Fruit fly (Drosophila melanogaster) whole organism, embryonic: Measurements from ENCODE around the gene CG17249.

Experiments used
- Adf1 ChIP-seq: fragments of 200-800 bp; sonication (Bioruptor generic); IDR thresholded peaks from 2 replicates; pipeline ENCODE4 v1.3.6; 2022; ENCODE audit warnings: missing biosample characterization, missing genetic modification characterization
- B-H2 ChIP-seq: fragments of 200-800 bp; sonication (Bioruptor generic); optimal IDR thresholded peaks from 2 replicates; lab custom pipeline; 2018; ENCODE audit warnings: missing biosample characterization, mild to moderate bottlenecking, missing genetic modification characterization
- Blimp-1 ChIP-seq: fragments of 200-800 bp; sonication (Bioruptor generic); optimal IDR thresholded peaks from 3 replicates; lab custom pipeline; 2018; ENCODE audit warnings: missing biosample characterization, missing genetic modification characterization, mild to moderate bottlenecking, moderate library complexity, missing genetic modification reagents
- BtbVII ChIP-seq: fragments of 200-800 bp; sonication (Bioruptor generic); optimal IDR thresholded peaks from 3 replicates; lab custom pipeline; 2017; ENCODE audit warnings: missing biosample characterization, mild to moderate bottlenecking, missing genetic modification characterization
- CG10274 ChIP-seq: fragments of 200-800 bp; sonication (Bioruptor generic); optimal IDR thresholded peaks from 3 replicates; lab custom pipeline; 2017; ENCODE audit warnings: missing biosample characterization, mild to moderate bottlenecking, missing genetic modification characterization
- CG10462 ChIP-seq: fragments of 200-800 bp; sonication (Bioruptor generic); optimal IDR thresholded peaks from 2 replicates; lab custom pipeline; 2016; ENCODE audit warnings: missing biosample characterization, missing genetic modification characterization
- CG10654 ChIP-seq: fragments of 200-800 bp; sonication (Bioruptor generic); optimal IDR thresholded peaks from 2 replicates; lab custom pipeline; 2016; ENCODE audit warnings: missing biosample characterization, missing genetic modification characterization
- CG10979 ChIP-seq: fragments of 200-800 bp; sonication (Bioruptor generic); optimal IDR thresholded peaks from 2 replicates; lab custom pipeline; 2018; ENCODE audit warnings: missing biosample characterization, mild to moderate bottlenecking, missing genetic modification characterization, moderate library complexity
- CG14014 ChIP-seq: fragments of 200-800 bp; sonication (Bioruptor generic); IDR thresholded peaks from 2 replicates; pipeline ENCODE4 v1.3.6; 2022; ENCODE audit warnings: missing biosample characterization, missing genetic modification characterization
- CG15479 ChIP-seq: fragments of 200-800 bp; sonication (Bioruptor generic); optimal IDR thresholded peaks from 3 replicates; lab custom pipeline; 2019; ENCODE audit warnings: missing biosample characterization, mild to moderate bottlenecking, missing genetic modification characterization, moderate library complexity
- CG17385 ChIP-seq: fragments of 200-800 bp; sonication (Bioruptor generic); optimal IDR thresholded peaks from 3 replicates; lab custom pipeline; 2018; ENCODE audit warnings: missing biosample characterization, mild to moderate bottlenecking, missing genetic modification characterization
- CG17829 ChIP-seq: fragments of 200-800 bp; optimal IDR thresholded peaks from 2 replicates; lab custom pipeline; 2019; ENCODE audit warnings: missing biosample characterization, mild to moderate bottlenecking, missing genetic modification characterization, moderate library complexity
- CG2120 ChIP-seq: fragments of 200-800 bp; sonication (Bioruptor generic); optimal IDR thresholded peaks from 3 replicates; lab custom pipeline; 2016; ENCODE audit warnings: missing biosample characterization, missing genetic modification characterization
- CG31441 ChIP-seq: fragments of 200-800 bp; sonication (Bioruptor generic); IDR thresholded peaks from 2 replicates; pipeline ENCODE4 v1.3.6; 2022; ENCODE audit warnings: missing biosample characterization, missing genetic modification characterization
- CG4282 ChIP-seq: fragments of 200-800 bp; sonication (Bioruptor generic); optimal IDR thresholded peaks from 2 replicates; lab custom pipeline; 2016; ENCODE audit warnings: missing biosample characterization, missing genetic modification characterization
- CG5953 ChIP-seq: fragments of 200-800 bp; sonication (Bioruptor generic); IDR thresholded peaks from 2 replicates; pipeline ENCODE4 v1.3.6; 2022; ENCODE audit warnings: missing biosample characterization, missing genetic modification characterization
- CG6175 ChIP-seq: fragments of 200-800 bp; sonication (Bioruptor generic); IDR thresholded peaks from 3 replicates; pipeline ENCODE4 v1.3.6; 2022; ENCODE audit warnings: missing biosample characterization, missing genetic modification characterization
- CG9437 ChIP-seq: fragments of 200-800 bp; sonication (Bioruptor generic); optimal IDR thresholded peaks from 2 replicates; lab custom pipeline; 2018; ENCODE audit warnings: missing biosample characterization, mild to moderate bottlenecking, missing genetic modification characterization
- Camta ChIP-seq: fragments of 200-800 bp; sonication (Bioruptor generic); optimal IDR thresholded peaks from 2 replicates; lab custom pipeline; 2016; ENCODE audit warnings: missing biosample characterization, missing genetic modification characterization
- Chrac-16 ChIP-seq: fragments of 200-800 bp; sonication (Bioruptor generic); optimal IDR thresholded peaks from 3 replicates; lab custom pipeline; 2016; ENCODE audit warnings: missing biosample characterization, missing genetic modification characterization
- Dip3 ChIP-seq: fragments of 200-800 bp; sonication (Bioruptor generic); optimal IDR thresholded peaks from 3 replicates; lab custom pipeline; 2016; ENCODE audit warnings: missing biosample characterization, missing genetic modification characterization
- Dref ChIP-seq: fragments of 200-800 bp; sonication (Bioruptor generic); IDR thresholded peaks from 2 replicates; pipeline ENCODE4 v1.3.6; 2022; ENCODE audit warnings: missing biosample characterization, missing genetic modification characterization
- ERR ChIP-seq: fragments of 200-800 bp; sonication (Bioruptor generic); optimal IDR thresholded peaks from 2 replicates; lab custom pipeline; 2016; ENCODE audit warnings: missing biosample characterization, missing genetic modification characterization
- HLH3B ChIP-seq: fragments of 200-800 bp; sonication (Bioruptor generic); IDR thresholded peaks from 2 replicates; pipeline ENCODE4 v1.3.6; 2022; ENCODE audit warnings: missing biosample characterization, missing genetic modification characterization
- Hmr ChIP-seq: fragments of 200-800 bp; sonication (Bioruptor generic); optimal IDR thresholded peaks from 3 replicates; lab custom pipeline; 2017; ENCODE audit warnings: mild to moderate bottlenecking, missing biosample characterization, missing genetic modification reagents, missing genetic modification characterization
- MESR4 ChIP-seq: fragments of 200-800 bp; sonication (Bioruptor generic); optimal IDR thresholded peaks from 2 replicates; lab custom pipeline; 2018; ENCODE audit warnings: missing biosample characterization, mild to moderate bottlenecking, missing genetic modification characterization, moderate library complexity
- Mes4 ChIP-seq: fragments of 200-800 bp; sonication (Bioruptor generic); optimal IDR thresholded peaks from 2 replicates; lab custom pipeline; 2016; ENCODE audit warnings: missing biosample characterization, missing genetic modification characterization
- Myb ChIP-seq: fragments of 200-800 bp; sonication (Bioruptor generic); optimal IDR thresholded peaks from 2 replicates; lab custom pipeline; 2016; ENCODE audit warnings: missing biosample characterization, missing genetic modification characterization
- Neu2 ChIP-seq: fragments of 200-800 bp; sonication (Bioruptor generic); optimal IDR thresholded peaks from 3 replicates; lab custom pipeline; 2016; ENCODE audit warnings: missing biosample characterization, missing genetic modification characterization, borderline replicate concordance
- Rfx ChIP-seq: fragments of 200-800 bp; sonication (Bioruptor generic); IDR thresholded peaks from 2 replicates; pipeline ENCODE4 v1.3.6; 2022; ENCODE audit warnings: missing biosample characterization, missing genetic modification characterization
- Xrp1 ChIP-seq: fragments of 200-800 bp; sonication (Bioruptor generic); IDR thresholded peaks from 2 replicates; pipeline ENCODE4 v1.3.6; 2022; ENCODE audit warnings: missing biosample characterization, missing genetic modification characterization
- ap ChIP-seq: fragments of 200-800 bp; sonication (Bioruptor generic); IDR thresholded peaks from 2 replicates; pipeline ENCODE4 v1.3.6; 2022; ENCODE audit warnings: missing biosample characterization, missing genetic modification characterization
- bbx ChIP-seq: fragments of 200-800 bp; sonication (Bioruptor generic); IDR thresholded peaks from 2 replicates; pipeline ENCODE4 v1.3.6; 2022; ENCODE audit warnings: missing biosample characterization, missing genetic modification characterization; ENCODE audit not compliant: partially characterized antibody
- cas ChIP-seq: fragments of 200-800 bp; sonication (Bioruptor generic); IDR thresholded peaks from 2 replicates; pipeline ENCODE4 v1.3.6; 2022; ENCODE audit warnings: missing biosample characterization, missing genetic modification characterization
- cato ChIP-seq: fragments of 200-800 bp; sonication (Bioruptor generic); optimal IDR thresholded peaks from 2 replicates; lab custom pipeline; 2016; ENCODE audit warnings: missing biosample characterization, missing genetic modification characterization, borderline replicate concordance
- croc ChIP-seq: fragments of 200-800 bp; sonication (Bioruptor generic); conservative IDR thresholded peaks from 3 replicates; pipeline ENCODE4 v1.3.6; 2022; ENCODE audit warnings: missing biosample characterization, missing genetic modification characterization
- fd64A ChIP-seq: fragments of 200-800 bp; sonication (Bioruptor generic); optimal IDR thresholded peaks from 3 replicates; lab custom pipeline; 2018; ENCODE audit warnings: missing biosample characterization, mild to moderate bottlenecking, missing genetic modification characterization
- fru ChIP-seq: fragments of >200 bp; optimal IDR thresholded peaks from 2 replicates; lab custom pipeline; 2017
- gcm ChIP-seq: fragments of 200-800 bp; sonication (Bioruptor generic); optimal IDR thresholded peaks from 2 replicates; lab custom pipeline; 2019; ENCODE audit warnings: missing biosample characterization, mild to moderate bottlenecking, missing genetic modification characterization, moderate library complexity
- gt ChIP-seq: fragments of 200-800 bp; sonication (Bioruptor generic); IDR thresholded peaks from 2 replicates; pipeline ENCODE4 v1.3.6; 2022; ENCODE audit warnings: missing biosample characterization, missing genetic modification characterization
- kah ChIP-seq: fragments of 200-800 bp; sonication (Bioruptor generic); optimal IDR thresholded peaks from 2 replicates; lab custom pipeline; 2018; ENCODE audit warnings: missing biosample characterization, mild to moderate bottlenecking, missing genetic modification characterization
- lab ChIP-seq: fragments of 200-800 bp; sonication (Bioruptor generic); optimal IDR thresholded peaks from 3 replicates; lab custom pipeline; 2017; ENCODE audit warnings: missing biosample characterization, missing genetic modification characterization, mild to moderate bottlenecking, moderate library complexity, missing genetic modification reagents
- lilli ChIP-seq: fragments of 200-800 bp; sonication (Bioruptor generic); optimal IDR thresholded peaks from 3 replicates; lab custom pipeline; 2016; ENCODE audit warnings: missing biosample characterization, missing genetic modification characterization
- repo ChIP-seq: fragments of 200-800 bp; sonication (Bioruptor generic); optimal IDR thresholded peaks from 2 replicates; lab custom pipeline; 2016; ENCODE audit warnings: missing biosample characterization, missing genetic modification characterization
- shn ChIP-seq: fragments of 200-800 bp; sonication (Bioruptor generic); optimal IDR thresholded peaks from 3 replicates; lab custom pipeline; 2016; ENCODE audit warnings: missing biosample characterization, missing genetic modification characterization
- ssp ChIP-seq: fragments of 200-800 bp; sonication (Bioruptor generic); IDR thresholded peaks from 2 replicates; pipeline ENCODE4 v1.3.6; 2022; ENCODE audit warnings: missing biosample characterization, missing genetic modification characterization
- tin ChIP-seq: fragments of 200-800 bp; sonication (Bioruptor generic); optimal IDR thresholded peaks from 3 replicates; lab custom pipeline; 2016; ENCODE audit warnings: missing biosample characterization, missing genetic modification characterization
- tll ChIP-seq, 2 experiments: fragments of 200-800 bp in 1 of 2; fragments of >200 bp in 1 of 2; sonication (Bioruptor generic) in 1 of 2; optimal IDR thresholded peaks; 2 replicates each; lab custom pipeline; 2017 to 2019; ENCODE audit warnings: missing biosample characterization in 2 of 2, missing genetic modification characterization in 2 of 2, mild to moderate bottlenecking in 1 of 2, moderate library complexity in 1 of 2
- unc-4 ChIP-seq: fragments of 200-800 bp; sonication (Bioruptor generic); IDR thresholded peaks from 2 replicates; pipeline ENCODE4 v1.3.6; 2022; ENCODE audit warnings: missing biosample characterization, missing genetic modification characterization; ENCODE audit not compliant: partially characterized antibody
- unpg ChIP-seq: fragments of 200-800 bp; sonication (Bioruptor generic); optimal IDR thresholded peaks from 3 replicates; lab custom pipeline; 2018; ENCODE audit warnings: missing biosample characterization, mild to moderate bottlenecking, missing genetic modification characterization, moderate library complexity

The CG17249 gene

DNA sequence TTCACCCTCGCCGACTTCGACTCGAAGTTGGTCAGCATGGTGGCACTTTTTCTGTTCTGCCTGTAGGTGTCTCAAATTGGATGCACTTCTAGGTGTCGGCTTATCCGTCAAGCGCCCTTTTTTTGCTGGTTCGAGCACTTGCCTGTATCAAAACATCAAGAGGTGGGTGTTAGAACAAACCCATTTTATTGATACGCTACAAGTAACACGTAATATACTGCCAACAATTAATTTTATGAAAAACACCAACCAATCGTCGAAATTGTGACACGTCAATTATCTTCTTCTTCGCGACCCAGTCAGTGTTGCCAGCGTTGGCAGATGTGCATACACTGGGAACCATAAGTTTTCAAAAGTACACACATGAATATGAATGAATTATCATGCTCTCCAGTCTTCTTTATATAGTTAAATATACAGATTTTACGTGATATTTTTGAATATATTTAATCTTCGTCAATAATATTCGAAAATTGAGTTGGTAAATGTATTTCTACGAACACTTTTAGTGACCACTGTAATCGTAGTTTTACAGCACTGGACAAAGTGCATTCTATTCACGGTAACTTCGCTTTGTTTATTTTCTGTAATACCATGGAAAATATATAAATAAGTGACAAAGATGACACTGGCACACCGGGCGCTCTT is 2.2 kb downstream of the CG17249 start, which contains the start of the genes alphaCOP and CG13919 (continued):
- peak; percentile 88 for TF ChIP-seq Blimp-1 (GFP tag; lab: Kevin White, UChicago)
- TF ChIP-seq tin, result peak; percentile 93
- TF ChIP-seq lilli (GFP tag; lab: Kevin White, UChicago), result peak; percentile 98
- TF ChIP-seq HLH3B (GFP tag; lab: Robert Waterston, UW), result peak; percentile 95
- TF ChIP-seq Neu2 (GFP tag; lab: Kevin White, UChicago), result peak; percentile 57
- peak; percentile 99 for TF ChIP-seq CG17385 (GFP tag; lab: Kevin White, UChicago)
- peak; percentile 97 for TF ChIP-seq CG10462 (GFP tag; lab: Kevin White, UChicago)
- peak; percentile 85 for TF ChIP-seq Adf1 (GFP tag; lab: Robert Waterston, UW)
- TF ChIP-seq ERR (GFP tag; lab: Kevin White, UChicago), result peak; percentile 88
- peak; percentile 97 for TF ChIP-seq CG31441
- peak; percentile 95 for TF ChIP-seq croc (GFP tag; lab: Robert Waterston, UW)
- peak; percentile 95 for TF ChIP-seq MESR4 (GFP tag; lab: Kevin White, UChicago)
- peak; percentile 89 for TF ChIP-seq CG10654 (GFP tag; lab: Kevin White, UChicago)
- TF ChIP-seq fd64A (GFP tag; lab: Kevin White, UChicago), result peak; percentile 56
- peak; percentile 92 for TF ChIP-seq ssp (GFP tag; lab: Robert Waterston, UW)
- TF ChIP-seq gt (GFP tag; lab: Robert Waterston, UW), result peak; percentile 85
- peak; percentile 98 for TF ChIP-seq unpg (GFP tag; lab: Kevin White, UChicago)
- TF ChIP-seq repo (GFP tag; lab: Kevin White, UChicago), result peak; percentile 89
- TF ChIP-seq CG5953 (GFP tag; lab: Robert Waterston, UW), result peak; percentile 97
- TF ChIP-seq ap (GFP tag; lab: Robert Waterston, UW), result peak; percentile 97
- TF ChIP-seq Mes4, result peak; percentile 89
- peak; percentile 92 for TF ChIP-seq BtbVII (GFP tag; lab: Kevin White, UChicago)
- peak; percentile 61 for TF ChIP-seq CG10274
- TF ChIP-seq Dref (GFP tag; lab: Robert Waterston, UW), result peak; percentile 40; the same call in 1 of the 2 replicates
- TF ChIP-seq bbx, result no peak
- peak; percentile 96 for TF ChIP-seq gcm (GFP tag; lab: Kevin White, UChicago)
- peak; percentile 93 for TF ChIP-seq cas (GFP tag; lab: Robert Waterston, UW)
- TF ChIP-seq unc-4 (GFP tag; lab: Robert Waterston, UW), result no peak
- peak; percentile 94 for TF ChIP-seq B-H2 (GFP tag; lab: Kevin White, UChicago)
- peak; percentile 95 for TF ChIP-seq lab (GFP tag; lab: Kevin White, UChicago)
- TF ChIP-seq CG15479 (GFP tag; lab: Kevin White, UChicago), result peak; percentile 52
- TF ChIP-seq CG17829 (tag; lab: Kevin White, UChicago), result peak; percentile 95
- TF ChIP-seq CG10979 (tag; lab: Kevin White, UChicago), result peak; percentile 91
- TF ChIP-seq Myb, result peak; percentile 66
- TF ChIP-seq Chrac-16 (GFP tag; lab: Kevin White, UChicago), result peak; percentile 98
- peak; percentile 94 for TF ChIP-seq cato (GFP tag; lab: Kevin White, UChicago)
- TF ChIP-seq CG6175 (GFP tag; lab: Robert Waterston, UW), result peak; percentile 83
- TF ChIP-seq Rfx, result peak; percentile 98
- TF ChIP-seq CG4282, result peak; percentile 56
- TF ChIP-seq CG2120, result peak; percentile 98
- TF ChIP-seq Hmr (GFP tag; lab: Kevin White, UChicago), result peak; percentile 96
- peak; percentile 93 for TF ChIP-seq Dip3
- no peak for TF ChIP-seq fru
- peak; percentile 94 for TF ChIP-seq CG9437 (GFP tag; lab: Kevin White, UChicago)
- TF ChIP-seq shn, result peak; percentile 84
- TF ChIP-seq Xrp1 (GFP tag; lab: Robert Waterston, UW), result peak; percentile 98
- TF ChIP-seq CG14014 (GFP tag; lab: Robert Waterston, UW), result peak; percentile 96
- peak; percentile 93 for TF ChIP-seq Camta (GFP tag; lab: Kevin White, UChicago)
- peak in 1 of 2 experiments; percentile 62 for TF ChIP-seq tll (GFP tag; optimal IDR thresholded peaks at IDR 0.05; lab: Kevin White, UChicago)
- TF ChIP-seq kah, result peak; percentile 83
